Fruit fly (Drosophila melanogaster): ENCODE data around the gene CG9368.
A peak's percentile ranks its signal among the peaks of the same experiment; 100 is the strongest.

Gene CG9368

dm6 chr3L:19585979-19586378, 15.5 kb upstream of the CG9368 start, which contains the start of the genes CG9231 and CG9330 (continued):
- no peak for TF ChIP-seq CG15073 (GFP tag; optimal IDR thresholded peaks at IDR 0.05)
- no peak for TF ChIP-seq D19B (GFP tag; optimal IDR thresholded peaks at IDR 0.05)
- TF ChIP-seq NfI (GFP tag; optimal IDR thresholded peaks at IDR 0.05): peak; percentile 5
- TF ChIP-seq pho (GFP tag; optimal IDR thresholded peaks at IDR 0.05): no peak
- no peak for TF ChIP-seq prd (optimal IDR thresholded peaks at IDR 0.05)
- TF ChIP-seq prd (GFP tag; IDR thresholded peaks at IDR 0.05): no peak
- TF ChIP-seq CG10431 (GFP tag; optimal IDR thresholded peaks at IDR 0.05): peak; percentile 65
- TF ChIP-seq Scr (GFP tag; IDR thresholded peaks at IDR 0.05; ENCODE audit: partially characterized antibody): peak; percentile 29; the same call in 1 of the 2 replicates
- no peak for TF ChIP-seq tup (GFP tag; optimal IDR thresholded peaks at IDR 0.05)
- peak; percentile 11 for TF ChIP-seq Meics (GFP tag; optimal IDR thresholded peaks at IDR 0.05)
- no peak for TF ChIP-seq fu2 (GFP tag; optimal IDR thresholded peaks at IDR 0.05)
- peak; percentile 9 for TF ChIP-seq ems (GFP tag; optimal IDR thresholded peaks at IDR 0.05)
- no peak for TF ChIP-seq Hand (GFP tag; optimal IDR thresholded peaks at IDR 0.05)
- TF ChIP-seq Taf1 (GFP tag; IDR thresholded peaks at IDR 0.05): no peak
- TF ChIP-seq CG10321 (GFP tag; IDR thresholded peaks at IDR 0.05): no peak
- no peak for TF ChIP-seq CG16863 (GFP tag; optimal IDR thresholded peaks at IDR 0.05)
- TF ChIP-seq CG11695 (GFP tag; IDR thresholded peaks at IDR 0.05): no peak
- TF ChIP-seq row (GFP tag; IDR thresholded peaks at IDR 0.05): peak; percentile 52; the same call in 1 of the 3 replicates
- TF ChIP-seq CG34224 (GFP tag; IDR thresholded peaks at IDR 0.05; ENCODE audit: partially characterized antibody): peak; percentile 42; the same call in 1 of the 3 replicates
- TF ChIP-seq CG8388 (GFP tag; optimal IDR thresholded peaks at IDR 0.05): no peak
- no peak for TF ChIP-seq mirr (GFP tag; optimal IDR thresholded peaks at IDR 0.05)
- no peak for TF ChIP-seq sisA (GFP tag; IDR thresholded peaks at IDR 0.05)
- TF ChIP-seq CG10543 (GFP tag; optimal IDR thresholded peaks at IDR 0.05): peak; percentile 22
- TF ChIP-seq Hmr (GFP tag; optimal IDR thresholded peaks at IDR 0.05): peak; percentile 18
- TF ChIP-seq Vsx1 (GFP tag; optimal IDR thresholded peaks at IDR 0.05): no peak
- TF ChIP-seq CG2120 (GFP tag; optimal IDR thresholded peaks at IDR 0.05): peak; percentile 52
- TF ChIP-seq Hmx (GFP tag; optimal IDR thresholded peaks at IDR 0.05): peak; percentile 8
- no peak for TF ChIP-seq CG17359 (tag; optimal IDR thresholded peaks at IDR 0.05)
- TF ChIP-seq E2f1 (GFP tag; IDR thresholded peaks at IDR 0.05): no peak
- no peak for TF ChIP-seq CG4360 (GFP tag; IDR thresholded peaks at IDR 0.05)
- no peak for TF ChIP-seq CG12942 (GFP tag; optimal IDR thresholded peaks at IDR 0.05)
- peak; percentile 9 for TF ChIP-seq PHDP (tag; optimal IDR thresholded peaks at IDR 0.05)
- TF ChIP-seq gsb (GFP tag; IDR thresholded peaks at IDR 0.05): no peak
- TF ChIP-seq E2f2 (GFP tag; IDR thresholded peaks at IDR 0.05): peak; percentile 59; the same call in 1 of the 2 replicates
- TF ChIP-seq CG32772 (GFP tag; IDR thresholded peaks at IDR 0.05): no peak
- peak; percentile 38 for TF ChIP-seq Nf-YC (tag; optimal IDR thresholded peaks at IDR 0.05)
- peak; percentile 51 for TF ChIP-seq CG12769 (tag; optimal IDR thresholded peaks at IDR 0.05)
- TF ChIP-seq CG17612 (GFP tag; IDR thresholded peaks at IDR 0.05): no peak
- TF ChIP-seq sim (GFP tag; IDR thresholded peaks at IDR 0.05): no peak
- no peak for TF ChIP-seq aop (GFP tag; IDR thresholded peaks at IDR 0.05)
- TF ChIP-seq C15 (GFP tag; IDR thresholded peaks at IDR 0.05): no peak
- no peak for TF ChIP-seq CG1832 (GFP tag; optimal IDR thresholded peaks at IDR 0.05)
- no peak for TF ChIP-seq trh (GFP tag; optimal IDR thresholded peaks at IDR 0.05)
- no peak for TF ChIP-seq CG4424 (GFP tag; optimal IDR thresholded peaks at IDR 0.05)
- no peak for TF ChIP-seq ham (GFP tag; IDR thresholded peaks at IDR 0.05)
- TF ChIP-seq Asciz (GFP tag; optimal IDR thresholded peaks at IDR 0.05): peak; percentile 10
- no peak for TF ChIP-seq her (GFP tag; optimal IDR thresholded peaks at IDR 0.05)
- peak; percentile 38 for TF ChIP-seq CG15479 (GFP tag; optimal IDR thresholded peaks at IDR 0.05)
- TF ChIP-seq jumu (GFP tag; optimal IDR thresholded peaks at IDR 0.05): peak; percentile 32
- TF ChIP-seq CG17802 (tag; optimal IDR thresholded peaks at IDR 0.05): peak; percentile 88
- TF ChIP-seq lab (GFP tag; optimal IDR thresholded peaks at IDR 0.05): no peak
- no peak for TF ChIP-seq esg (GFP tag; conservative IDR thresholded peaks at IDR 0.05)
